Worm (Caenorhabditis elegans) whole organism, mixed stage, embryonic: Measurements from ENCODE around the gene R10E12.2.

Source experiments
- M03D4.4 ChIP-seq: sonication (generic microtip); optimal IDR thresholded peaks from 2 replicates; lab custom pipeline; 2017; ENCODE audit warnings: mild to moderate bottlenecking, missing genetic modification characterization, missing compliant biosample characterization
- blmp-1 ChIP-seq: fragments of 150-350 bp; optimal IDR thresholded peaks from 2 replicates; lab custom pipeline; 2014; ENCODE audit warnings: missing biosample characterization, missing genetic modification characterization
- ceh-39 ChIP-seq: fragments of 150-350 bp; optimal IDR thresholded peaks from 2 replicates; lab custom pipeline; 2014; ENCODE audit warnings: missing biosample characterization, missing genetic modification characterization
- ceh-43 ChIP-seq: fragments of 200-800 bp; sonication (Bioruptor generic); optimal IDR thresholded peaks from 2 replicates; lab custom pipeline; 2018; ENCODE audit warnings: mild to moderate bottlenecking, missing genetic modification characterization, moderate library complexity, missing compliant biosample characterization
- ceh-83 ChIP-seq: fragments of 200-800 bp; sonication (Bioruptor generic); optimal IDR thresholded peaks from 2 replicates; lab custom pipeline; 2018; ENCODE audit warnings: mild to moderate bottlenecking, missing genetic modification characterization, missing compliant biosample characterization
- ces-1 ChIP-seq: fragments of 150-350 bp; optimal IDR thresholded peaks from 2 replicates; lab custom pipeline; 2014; ENCODE audit warnings: missing biosample characterization, missing genetic modification reagents, missing genetic modification characterization
- cnd-1 ChIP-seq: fragments of 200-800 bp; sonication (Bioruptor generic); optimal IDR thresholded peaks from 2 replicates; lab custom pipeline; 2018; ENCODE audit warnings: mild to moderate bottlenecking, missing genetic modification characterization, missing compliant biosample characterization
- elt-1 ChIP-seq: sonication (generic microtip); optimal IDR thresholded peaks from 2 replicates; lab custom pipeline; 2017; ENCODE audit warnings: missing genetic modification characterization, mild to moderate bottlenecking, missing compliant biosample characterization, antibody characterized with exemption, moderate library complexity, borderline replicate concordance; ENCODE audit not compliant: insufficient read depth
- elt-3 ChIP-seq: fragments of 150-350 bp; optimal IDR thresholded peaks from 2 replicates; lab custom pipeline; 2014; ENCODE audit warnings: missing biosample characterization, missing genetic modification characterization
- flh-1 ChIP-seq: fragments of 200-800 bp; sonication (Bioruptor generic); optimal IDR thresholded peaks from 2 replicates; lab custom pipeline; 2018; ENCODE audit warnings: mild to moderate bottlenecking, missing genetic modification characterization, moderate library complexity, missing compliant biosample characterization
- ham-2 ChIP-seq: fragments of 200-800 bp; sonication (Bioruptor generic); optimal IDR thresholded peaks from 2 replicates; lab custom pipeline; 2018; ENCODE audit warnings: mild to moderate bottlenecking, missing genetic modification characterization, missing compliant biosample characterization
- hlh-1 ChIP-seq: fragments of 150-350 bp; optimal IDR thresholded peaks from 2 replicates; lab custom pipeline; 2014; ENCODE audit warnings: missing biosample characterization, missing genetic modification reagents, missing genetic modification characterization
- lin-13 ChIP-seq: fragments of 150-350 bp; optimal IDR thresholded peaks from 2 replicates; lab custom pipeline; 2014; ENCODE audit warnings: missing biosample characterization, missing genetic modification characterization
- lin-32 ChIP-seq: fragments of 200-800 bp; sonication (Bioruptor generic); optimal IDR thresholded peaks from 2 replicates; lab custom pipeline; 2018; ENCODE audit warnings: mild to moderate bottlenecking, missing genetic modification characterization, missing compliant biosample characterization
- lsy-2 ChIP-seq: fragments of 150-350 bp; optimal IDR thresholded peaks from 2 replicates; lab custom pipeline; 2014; ENCODE audit warnings: missing biosample characterization, missing genetic modification characterization
- mab-5 ChIP-seq: fragments of 150-350 bp; optimal IDR thresholded peaks from 2 replicates; lab custom pipeline; 2014; ENCODE audit warnings: missing biosample characterization, missing genetic modification characterization
- mep-1 ChIP-seq: fragments of 150-350 bp; optimal IDR thresholded peaks from 2 replicates; lab custom pipeline; 2017; ENCODE audit warnings: missing biosample characterization, missing genetic modification reagents, missing genetic modification characterization, inconsistent platforms
- mls-2 ChIP-seq: sonication (generic microtip); optimal IDR thresholded peaks from 2 replicates; lab custom pipeline; 2016; ENCODE audit warnings: mild to moderate bottlenecking, missing genetic modification characterization, moderate library complexity, missing compliant biosample characterization
- nhr-2 ChIP-seq: fragments of 150-350 bp; optimal IDR thresholded peaks from 2 replicates; lab custom pipeline; 2014; ENCODE audit warnings: missing biosample characterization, missing genetic modification characterization
- nhr-237 ChIP-seq: fragments of 150-350 bp; optimal IDR thresholded peaks from 2 replicates; lab custom pipeline; 2014; ENCODE audit warnings: missing biosample characterization, missing genetic modification characterization
- nhr-28 ChIP-seq: fragments of 150-350 bp; optimal IDR thresholded peaks from 2 replicates; lab custom pipeline; 2014; ENCODE audit warnings: missing biosample characterization, missing genetic modification characterization
- nhr-76 ChIP-seq: sonication (generic microtip); optimal IDR thresholded peaks from 2 replicates; lab custom pipeline; 2017; ENCODE audit warnings: missing biosample characterization, missing genetic modification characterization
- pha-4 ChIP-seq: fragments of 150-350 bp; optimal IDR thresholded peaks from 2 replicates; lab custom pipeline; 2018; ENCODE audit warnings: missing biosample characterization, missing genetic modification reagents, missing genetic modification characterization
- sem-2 ChIP-seq: fragments of 200-800 bp; sonication (Bioruptor generic); optimal IDR thresholded peaks from 2 replicates; lab custom pipeline; 2018; ENCODE audit warnings: mild to moderate bottlenecking, missing genetic modification characterization, missing compliant biosample characterization
- sptf-1 ChIP-seq: sonication (generic microtip); optimal IDR thresholded peaks from 2 replicates; lab custom pipeline; 2017; ENCODE audit warnings: mild to moderate bottlenecking, missing genetic modification characterization, moderate library complexity, missing compliant biosample characterization
- tbx-8 ChIP-seq: fragments of 200-800 bp; sonication (Bioruptor generic); optimal IDR thresholded peaks from 2 replicates; lab custom pipeline; 2018; ENCODE audit warnings: mild to moderate bottlenecking, missing genetic modification characterization, moderate library complexity, missing compliant biosample characterization
- unc-120 ChIP-seq: sonication (generic microtip); optimal IDR thresholded peaks from 2 replicates; lab custom pipeline; 2017; ENCODE audit warnings: missing genetic modification characterization, missing compliant biosample characterization; ENCODE audit not compliant: poor library complexity, severe bottlenecking
- unc-39 ChIP-seq: fragments of 150-350 bp; optimal IDR thresholded peaks from 2 replicates; lab custom pipeline; 2014; ENCODE audit warnings: missing biosample characterization, missing genetic modification characterization
- unc-62 ChIP-seq: fragments of 150-350 bp; optimal IDR thresholded peaks from 2 replicates; lab custom pipeline; 2014; ENCODE audit warnings: missing biosample characterization, missing genetic modification reagents, missing genetic modification characterization
- zip-8 ChIP-seq: fragments of 150-350 bp; optimal IDR thresholded peaks from 2 replicates; lab custom pipeline; 2014; ENCODE audit warnings: missing biosample characterization, missing genetic modification characterization
- ztf-11 ChIP-seq: fragments of 150-350 bp; optimal IDR thresholded peaks from 2 replicates; lab custom pipeline; 2014; ENCODE audit warnings: missing biosample characterization, missing genetic modification characterization

Gene R10E12.2

DNA sequence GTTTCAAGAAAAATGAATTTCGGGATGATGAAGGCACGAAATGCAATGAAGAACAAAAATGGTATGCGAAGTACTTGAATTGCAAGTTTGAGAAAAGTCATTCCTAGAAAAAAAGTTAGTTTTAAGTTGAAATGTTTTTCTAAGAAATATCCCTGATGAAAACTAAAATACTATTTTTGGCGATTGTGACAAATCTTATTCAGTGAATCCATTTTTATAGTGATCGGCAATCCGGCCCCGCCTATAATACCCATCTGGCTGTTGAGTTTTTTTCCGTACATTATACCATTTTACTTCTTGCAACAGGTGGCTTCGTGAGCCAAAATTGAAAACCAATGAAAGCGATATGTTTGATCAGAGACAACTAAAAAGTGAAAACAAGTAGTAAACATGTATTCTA lies 25.6 kb upstream of the R10E12.2 start, which contains the start of gene C05B5.17:
Gene C05B5.17 (minus strand): TSS at position 101 of the 400 bp plus-strand sequence.
- TF ChIP-seq blmp-1 (tag; lab: Kevin White, UChicago) = no peak
- TF ChIP-seq, all 35 proteins: peak for 0

DNA sequence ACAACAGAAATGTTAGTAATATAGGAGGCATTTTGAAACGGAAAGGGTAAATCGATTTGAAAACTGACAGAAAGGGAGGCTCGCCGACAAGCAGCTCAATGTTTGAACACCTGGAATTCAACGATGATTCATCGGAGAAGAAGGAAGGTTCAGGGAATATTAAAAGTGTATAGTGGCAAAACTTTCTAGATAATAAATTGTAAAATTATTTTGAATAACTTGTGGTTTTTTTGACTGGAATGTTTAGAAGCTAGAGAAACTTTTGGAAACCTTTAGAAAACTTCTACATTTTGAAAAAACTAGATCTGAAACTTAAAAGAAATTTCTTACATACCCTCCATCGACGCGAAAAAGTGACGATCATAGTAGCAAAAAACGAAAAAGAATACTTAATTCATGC lies 24.2 kb upstream of the R10E12.2 start, which contains the start of gene pqn-8:
Gene pqn-8 (minus strand): TSS at position 101 of the 400 bp plus-strand sequence.
- TF ChIP-seq mep-1 (tag; lab: Kevin White, UChicago) = no peak
- TF ChIP-seq cnd-1 (tag; lab: Kevin White, UChicago) = no peak
- no peak for TF ChIP-seq ceh-43 (GFP tag; lab: Kevin White, UChicago)
- no peak for TF ChIP-seq lin-13 (tag; lab: Kevin White, UChicago)
- no peak for TF ChIP-seq sptf-1 (tag; lab: Kevin White, UChicago)
- no peak for TF ChIP-seq pha-4 (tag; lab: Kevin White, UChicago)
- no peak for TF ChIP-seq zip-8 (tag; lab: Kevin White, UChicago)
- TF ChIP-seq ztf-11 = no peak
- TF ChIP-seq lsy-2 (tag; lab: Kevin White, UChicago) = no peak
- TF ChIP-seq nhr-237 = no peak
- TF ChIP-seq unc-62 = no peak
- TF ChIP-seq ceh-39 = no peak
- no peak for TF ChIP-seq sem-2 (GFP tag; lab: Kevin White, UChicago)

DNA sequence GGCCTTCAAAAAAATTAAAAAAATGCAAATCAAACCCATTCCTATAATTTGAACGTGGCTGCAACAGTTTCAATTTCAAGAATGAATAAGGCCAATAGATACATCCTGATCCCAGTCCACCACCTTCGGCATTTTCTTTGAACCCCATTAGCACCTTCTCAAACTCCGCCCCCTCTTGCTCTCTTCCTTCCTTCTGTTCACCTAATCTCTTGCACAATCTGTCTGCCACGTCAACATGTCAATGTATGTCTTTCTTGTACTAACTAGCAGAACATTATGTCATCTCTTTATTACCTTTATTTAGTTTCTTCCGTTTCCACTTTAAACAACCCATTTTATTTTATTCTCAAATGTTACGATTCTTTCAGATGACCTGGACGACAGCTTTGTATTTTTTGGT lies 19.9 kb upstream of the R10E12.2 start, which contains the start of gene C05B5.4:
Gene C05B5.4 (plus strand): TSS at position 351 of the 400 bp plus-strand sequence.
- peak; percentile 84 for TF ChIP-seq nhr-2
- TF ChIP-seq flh-1 (GFP tag; lab: Kevin White, UChicago) = no peak
- TF ChIP-seq ztf-11 = no peak
- TF ChIP-seq mab-5 (tag; lab: Kevin White, UChicago) = no peak
- TF ChIP-seq lin-13 (tag; lab: Kevin White, UChicago) = no peak
- TF ChIP-seq sptf-1 (tag; lab: Kevin White, UChicago) = no peak
- no peak for TF ChIP-seq unc-39 (tag; lab: Kevin White, UChicago)
- no peak for TF ChIP-seq blmp-1 (tag; lab: Kevin White, UChicago)
- TF ChIP-seq zip-8 (tag; lab: Kevin White, UChicago) = peak; percentile 23
- no peak for TF ChIP-seq lsy-2 (tag; lab: Kevin White, UChicago)

DNA sequence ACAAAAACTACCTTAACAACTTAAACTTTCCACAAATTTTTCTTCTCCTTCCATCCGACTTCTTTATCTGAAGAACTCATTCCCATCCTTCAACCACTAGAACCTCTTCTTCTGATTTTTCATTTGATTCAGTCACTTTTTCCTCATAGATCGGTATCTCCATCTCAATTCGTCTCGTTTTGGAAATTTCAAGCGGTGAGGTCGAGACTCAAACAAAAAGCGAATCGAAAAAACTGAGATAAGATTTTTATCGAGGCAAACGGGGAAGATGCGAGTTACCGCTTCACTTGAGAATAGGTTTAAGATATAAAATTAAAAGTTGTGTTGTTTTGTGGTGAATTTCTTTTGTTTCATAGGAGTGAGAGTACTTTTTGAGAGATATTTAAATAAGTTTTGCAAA lies 17.7 kb upstream of the R10E12.2 start:
- TF ChIP-seq cnd-1 (tag; lab: Kevin White, UChicago) (no peak), ceh-43 (GFP tag; lab: Kevin White, UChicago) (no peak), nhr-237 (no peak), ham-2 (GFP tag; lab: Kevin White, UChicago) (no peak), ces-1 (no peak), pha-4 (tag; lab: Kevin White, UChicago) (no peak), lin-32 (no peak), zip-8 (tag; lab: Kevin White, UChicago) (no peak), hlh-1 (tag; lab: Kevin White, UChicago) (no peak), lsy-2 (tag; lab: Kevin White, UChicago) (no peak), elt-1 (tag; lab: Kevin White, UChicago) (no peak), sptf-1 (tag; lab: Kevin White, UChicago) (no peak), unc-62 (no peak), ceh-39 (no peak), tbx-8 (no peak), blmp-1 (tag; lab: Kevin White, UChicago) (no peak), nhr-76 (tag; lab: Kevin White, UChicago) (no peak), ceh-83 (no peak)

DNA sequence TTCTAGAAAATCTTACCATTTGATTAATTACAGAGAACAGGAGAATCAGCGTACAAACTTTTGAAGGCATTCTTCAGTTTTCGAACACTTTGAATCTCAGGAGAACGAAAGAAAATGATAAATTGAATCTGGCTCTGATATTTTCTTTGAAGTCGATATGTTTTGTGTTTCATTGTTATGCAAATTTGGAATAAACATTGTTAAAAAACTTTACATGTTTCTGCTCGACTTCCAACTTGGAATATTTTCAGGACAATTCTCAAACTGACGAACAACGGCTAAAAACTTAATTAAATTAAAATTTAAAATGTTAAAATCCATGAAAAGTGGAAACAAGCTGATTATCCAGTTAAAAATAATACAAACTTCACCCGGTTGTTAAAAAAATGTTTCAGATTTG lies 14.7 kb upstream of the R10E12.2 start, which contains the start of gene C05B5.1:
Gene C05B5.1 (minus strand): TSS at position 101 of the 400 bp plus-strand sequence.
- TF ChIP-seq nhr-237 (no peak), ceh-43 (GFP tag; lab: Kevin White, UChicago) (no peak), mab-5 (tag; lab: Kevin White, UChicago) (no peak), mls-2 (tag; lab: Kevin White, UChicago) (no peak), ceh-39 (no peak), M03D4.4 (tag; lab: Kevin White, UChicago) (no peak), zip-8 (tag; lab: Kevin White, UChicago) (no peak), unc-62 (no peak), sptf-1 (tag; lab: Kevin White, UChicago) (no peak), unc-120 (no peak), elt-3 (tag; lab: Kevin White, UChicago) (no peak), nhr-76 (tag; lab: Kevin White, UChicago) (no peak), lin-32 (no peak), nhr-28 (no peak), flh-1 (GFP tag; lab: Kevin White, UChicago) (no peak), cnd-1 (tag; lab: Kevin White, UChicago) (no peak)
